Fruit fly (Drosophila melanogaster) whole organism, embryonic: ENCODE results near the gene Syt12.

Source experiments
- B-H2 ChIP-seq: fragments of 200-800 bp; sonication (Bioruptor generic); optimal IDR thresholded peaks from 2 replicates; lab custom pipeline; 2018; ENCODE audit warnings: missing biosample characterization, mild to moderate bottlenecking, missing genetic modification characterization
- CG10147 ChIP-seq: fragments of 200-800 bp; sonication (Bioruptor generic); optimal IDR thresholded peaks from 2 replicates; lab custom pipeline; 2019; ENCODE audit warnings: missing biosample characterization, mild to moderate bottlenecking, missing genetic modification characterization, moderate library complexity
- CG11456 ChIP-seq: fragments of 200-800 bp; sonication (Bioruptor generic); IDR thresholded peaks from 3 replicates; pipeline ENCODE4 v1.3.6; 2022; ENCODE audit warnings: missing biosample characterization, missing genetic modification characterization
- CG12071 ChIP-seq: fragments of 200-800 bp; sonication (Bioruptor generic); optimal IDR thresholded peaks from 3 replicates; lab custom pipeline; 2018; ENCODE audit warnings: missing biosample characterization, mild to moderate bottlenecking, missing genetic modification characterization
- CG14014 ChIP-seq: fragments of 200-800 bp; sonication (Bioruptor generic); IDR thresholded peaks from 2 replicates; pipeline ENCODE4 v1.3.6; 2022; ENCODE audit warnings: missing biosample characterization, missing genetic modification characterization
- CG14050 ChIP-seq: fragments of 200-800 bp; sonication (Bioruptor generic); IDR thresholded peaks from 3 replicates; pipeline ENCODE4 v1.3.6; 2022; ENCODE audit warnings: missing biosample characterization, missing genetic modification characterization
- CG14441 ChIP-seq: fragments of 200-800 bp; sonication (Bioruptor generic); IDR thresholded peaks from 2 replicates; pipeline ENCODE4 v1.3.6; 2022; ENCODE audit warnings: missing biosample characterization, missing genetic modification characterization
- CG14965 ChIP-seq: fragments of 200-800 bp; sonication (Bioruptor generic); optimal IDR thresholded peaks from 2 replicates; lab custom pipeline; 2016; ENCODE audit warnings: missing biosample characterization, missing genetic modification characterization, borderline replicate concordance
- CG15269 ChIP-seq: fragments of 200-800 bp; sonication (Bioruptor generic); optimal IDR thresholded peaks from 2 replicates; lab custom pipeline; 2018; ENCODE audit warnings: missing biosample characterization, mild to moderate bottlenecking, missing genetic modification characterization, moderate library complexity
- CG1529 ChIP-seq: fragments of 200-800 bp; sonication (Bioruptor generic); optimal IDR thresholded peaks from 3 replicates; lab custom pipeline; 2018; ENCODE audit warnings: missing biosample characterization, missing genetic modification characterization
- CG17568 ChIP-seq: fragments of 200-800 bp; sonication (Bioruptor generic); optimal IDR thresholded peaks from 2 replicates; lab custom pipeline; 2018; ENCODE audit warnings: missing biosample characterization, mild to moderate bottlenecking, missing genetic modification characterization, moderate library complexity
- CG18599 ChIP-seq: fragments of 200-800 bp; sonication (Bioruptor generic); optimal IDR thresholded peaks from 3 replicates; lab custom pipeline; 2017; ENCODE audit warnings: missing biosample characterization, missing genetic modification characterization, mild to moderate bottlenecking, moderate library complexity, missing genetic modification reagents
- CG2678 ChIP-seq: fragments of 200-800 bp; sonication (Bioruptor generic); optimal IDR thresholded peaks from 3 replicates; lab custom pipeline; 2019; ENCODE audit warnings: missing biosample characterization, mild to moderate bottlenecking, missing genetic modification characterization, moderate library complexity
- CG31224 ChIP-seq: fragments of 200-800 bp; sonication (Bioruptor generic); IDR thresholded peaks from 2 replicates; pipeline ENCODE4 v1.3.6; 2022; ENCODE audit warnings: missing biosample characterization, missing genetic modification characterization
- CG31441 ChIP-seq: fragments of 200-800 bp; sonication (Bioruptor generic); IDR thresholded peaks from 2 replicates; pipeline ENCODE4 v1.3.6; 2022; ENCODE audit warnings: missing biosample characterization, missing genetic modification characterization
- CG3163 ChIP-seq: fragments of 200-800 bp; sonication (Bioruptor generic); optimal IDR thresholded peaks from 3 replicates; lab custom pipeline; 2016; ENCODE audit warnings: missing biosample characterization, missing genetic modification characterization
- CG6272 ChIP-seq: fragments of 200-800 bp; sonication (Bioruptor generic); IDR thresholded peaks from 2 replicates; pipeline ENCODE4 v1.3.6; 2022; ENCODE audit warnings: missing biosample characterization, missing genetic modification characterization
- CG6854 ChIP-seq: fragments of 200-800 bp; sonication (Bioruptor generic); optimal IDR thresholded peaks from 3 replicates; lab custom pipeline; 2017; ENCODE audit warnings: missing biosample characterization, mild to moderate bottlenecking, missing genetic modification characterization
- CG8290 ChIP-seq, 3 experiments: fragments of 200-800 bp; sonication (Bioruptor generic); optimal IDR thresholded peaks; 2 replicates each; lab custom pipeline; 2016 to 2019; ENCODE audit warnings: missing biosample characterization in 3 of 3, missing genetic modification characterization in 3 of 3, mild to moderate bottlenecking in 2 of 3, moderate library complexity in 1 of 3
- CG8478 ChIP-seq: fragments of >200 bp; optimal IDR thresholded peaks from 2 replicates; lab custom pipeline; 2018
- Dbx ChIP-seq: fragments of 200-800 bp; sonication (Bioruptor generic); IDR thresholded peaks from 3 replicates; pipeline ENCODE4 v1.3.6; 2022; ENCODE audit warnings: missing biosample characterization, missing genetic modification characterization
- Dip2 ChIP-seq: fragments of 200-800 bp; sonication (Bioruptor generic); IDR thresholded peaks from 2 replicates; pipeline ENCODE4 v1.3.6; 2022; ENCODE audit warnings: missing biosample characterization, missing genetic modification characterization
- ERR ChIP-seq: fragments of 200-800 bp; sonication (Bioruptor generic); optimal IDR thresholded peaks from 2 replicates; lab custom pipeline; 2016; ENCODE audit warnings: missing biosample characterization, missing genetic modification characterization
- Eip74EF ChIP-seq, 2 experiments: fragments of 200-800 bp in 1 of 2; fragments of >200 bp in 1 of 2; sonication (Bioruptor generic) in 1 of 2; optimal IDR thresholded peaks; 2 replicates each; lab custom pipeline; 2017 to 2019; ENCODE audit warnings: missing biosample characterization in 2 of 2, missing genetic modification characterization in 2 of 2, mild to moderate bottlenecking in 1 of 2, moderate library complexity in 1 of 2
- HHEX ChIP-seq: fragments of 200-800 bp; sonication (Bioruptor generic); optimal IDR thresholded peaks from 3 replicates; lab custom pipeline; 2017; ENCODE audit warnings: missing biosample characterization, mild to moderate bottlenecking, missing genetic modification characterization, missing genetic modification reagents
- Mrtf ChIP-seq: fragments of 200-800 bp; sonication (Bioruptor generic); IDR thresholded peaks from 3 replicates; pipeline ENCODE4 v1.3.6; 2022; ENCODE audit warnings: missing biosample characterization, missing genetic modification characterization
- Spps ChIP-seq: fragments of 200-800 bp; sonication (Bioruptor generic); optimal IDR thresholded peaks from 2 replicates; lab custom pipeline; 2018; ENCODE audit warnings: missing biosample characterization, mild to moderate bottlenecking, missing genetic modification characterization
- amos ChIP-seq: fragments of 200-800 bp; sonication (Bioruptor generic); IDR thresholded peaks from 2 replicates; pipeline ENCODE4 v1.3.6; 2022; ENCODE audit warnings: missing biosample characterization, missing genetic modification characterization; ENCODE audit not compliant: partially characterized antibody
- ato ChIP-seq: fragments of 200-800 bp; sonication (Bioruptor generic); IDR thresholded peaks from 2 replicates; pipeline ENCODE4 v1.3.6; 2022; ENCODE audit warnings: missing biosample characterization, missing genetic modification characterization; ENCODE audit not compliant: partially characterized antibody
- bbx ChIP-seq: fragments of 200-800 bp; sonication (Bioruptor generic); IDR thresholded peaks from 2 replicates; pipeline ENCODE4 v1.3.6; 2022; ENCODE audit warnings: missing biosample characterization, missing genetic modification characterization; ENCODE audit not compliant: partially characterized antibody
- cwo ChIP-seq: fragments of 200-800 bp; sonication (Bioruptor generic); optimal IDR thresholded peaks from 3 replicates; lab custom pipeline; 2017; ENCODE audit warnings: missing biosample characterization, missing genetic modification characterization, mild to moderate bottlenecking, moderate library complexity, missing genetic modification reagents
- dmrt11E ChIP-seq: fragments of 200-800 bp; sonication (Bioruptor generic); optimal IDR thresholded peaks from 3 replicates; lab custom pipeline; 2018; ENCODE audit warnings: missing biosample characterization, mild to moderate bottlenecking, missing genetic modification characterization, moderate library complexity
- en ChIP-seq: fragments of 200-800 bp; sonication (Bioruptor generic); optimal IDR thresholded peaks from 2 replicates; lab custom pipeline; 2016; ENCODE audit warnings: missing biosample characterization, missing genetic modification characterization
- eyg ChIP-seq: fragments of 200-800 bp; sonication (Bioruptor generic); optimal IDR thresholded peaks from 3 replicates; lab custom pipeline; 2016; ENCODE audit warnings: missing biosample characterization, missing genetic modification characterization
- grau ChIP-seq: fragments of 200-800 bp; optimal IDR thresholded peaks from 3 replicates; lab custom pipeline; 2019; ENCODE audit warnings: missing biosample characterization, mild to moderate bottlenecking, missing genetic modification characterization, moderate library complexity
- grn ChIP-seq: fragments of 200-800 bp; sonication (Bioruptor generic); optimal IDR thresholded peaks from 3 replicates; lab custom pipeline; 2017; ENCODE audit warnings: missing biosample characterization, missing genetic modification characterization
- gro ChIP-seq: fragments of 200-800 bp; sonication (Bioruptor generic); optimal IDR thresholded peaks from 2 replicates; lab custom pipeline; 2016; ENCODE audit warnings: missing biosample characterization, missing genetic modification characterization
- ham ChIP-seq: fragments of 200-800 bp; sonication (Bioruptor generic); IDR thresholded peaks from 2 replicates; pipeline ENCODE4 v1.3.6; 2022; ENCODE audit warnings: missing biosample characterization, missing genetic modification characterization
- ind ChIP-seq: fragments of 200-800 bp; sonication (Bioruptor generic); optimal IDR thresholded peaks from 3 replicates; lab custom pipeline; 2016; ENCODE audit warnings: missing biosample characterization, missing genetic modification characterization
- jigr1 ChIP-seq: fragments of 200-800 bp; sonication (Bioruptor generic); IDR thresholded peaks from 3 replicates; pipeline ENCODE4 v1.3.6; 2022; ENCODE audit warnings: missing biosample characterization, missing genetic modification characterization
- lbe ChIP-seq: fragments of 200-800 bp; sonication (Bioruptor generic); optimal IDR thresholded peaks from 2 replicates; lab custom pipeline; 2016; ENCODE audit warnings: missing biosample characterization, mild to moderate bottlenecking, missing genetic modification characterization
- mld ChIP-seq: fragments of 200-800 bp; sonication (Bioruptor generic); IDR thresholded peaks from 3 replicates; pipeline ENCODE4 v1.3.6; 2022; ENCODE audit warnings: missing biosample characterization, missing genetic modification characterization; ENCODE audit not compliant: partially characterized antibody
- row ChIP-seq: fragments of 200-800 bp; sonication (Bioruptor generic); IDR thresholded peaks from 3 replicates; pipeline ENCODE4 v1.3.6; 2022; ENCODE audit warnings: missing biosample characterization, missing genetic modification characterization
- scrt ChIP-seq: fragments of 200-800 bp; sonication (Bioruptor generic); optimal IDR thresholded peaks from 2 replicates; lab custom pipeline; 2018; ENCODE audit warnings: missing biosample characterization, mild to moderate bottlenecking, missing genetic modification characterization, moderate library complexity
- sima ChIP-seq: fragments of 200-800 bp; sonication (Bioruptor generic); optimal IDR thresholded peaks from 2 replicates; lab custom pipeline; 2016; ENCODE audit warnings: missing biosample characterization, missing genetic modification characterization
- twi ChIP-seq: fragments of 200-800 bp; optimal IDR thresholded peaks from 2 replicates; lab custom pipeline; 2019; ENCODE audit warnings: missing biosample characterization, mild to moderate bottlenecking, missing genetic modification characterization, moderate library complexity
- wdn ChIP-seq: fragments of 200-800 bp; sonication (Bioruptor generic); IDR thresholded peaks from 2 replicates; pipeline ENCODE4 v1.3.6; 2022; ENCODE audit warnings: missing biosample characterization, missing genetic modification characterization
- wek ChIP-seq: fragments of 200-800 bp; sonication (Bioruptor generic); optimal IDR thresholded peaks from 3 replicates; lab custom pipeline; 2018; ENCODE audit warnings: missing biosample characterization, mild to moderate bottlenecking, missing genetic modification characterization, moderate library complexity

Gene Syt12

dm6 chrX:13391174-13392040 lies 32.4 kb downstream of the Syt12 start (continued):
- no peak for TF ChIP-seq Eip74EF (GFP tag; optimal IDR thresholded peaks at IDR 0.05; lab: Kevin White, UChicago)
- TF ChIP-seq scrt (GFP tag; lab: Kevin White, UChicago): peak; percentile 56
- peak; percentile 61 for TF ChIP-seq CG18599 (GFP tag; lab: Kevin White, UChicago)
- no peak for TF ChIP-seq ato (GFP tag; lab: Robert Waterston, UW)
- peak; percentile 51 for TF ChIP-seq ind
- TF ChIP-seq CG12071: peak; percentile 0
- TF ChIP-seq amos (GFP tag; lab: Robert Waterston, UW): no peak
- TF ChIP-seq HHEX (GFP tag; lab: Kevin White, UChicago): peak; percentile 61
- no peak for TF ChIP-seq B-H2 (GFP tag; lab: Kevin White, UChicago)
- no peak for TF ChIP-seq CG6854
- peak; percentile 60; the same call in 1 of the 2 replicates for TF ChIP-seq CG31224 (GFP tag; lab: Robert Waterston, UW)
- no peak for TF ChIP-seq mld (GFP tag; lab: Robert Waterston, UW)
- 0 out of 2 replicates have a peak, but pooled peaks have one; percentile 42 for TF ChIP-seq ham
- no peak for TF ChIP-seq CG31441 (GFP tag; lab: Robert Waterston, UW)
- no peak for TF ChIP-seq wdn (GFP tag; lab: Robert Waterston, UW)
- TF ChIP-seq CG11456 (GFP tag; lab: Robert Waterston, UW): 0 out of 3 replicates have a peak, but pooled peaks have one; percentile 33
- TF ChIP-seq CG6272 (GFP tag; lab: Robert Waterston, UW): peak; percentile 8; the same call in 1 of the 2 replicates
- no peak for TF ChIP-seq Dip2 (GFP tag; lab: Robert Waterston, UW)
- peak; percentile 59 for TF ChIP-seq CG15269 (tag; lab: Kevin White, UChicago)
- peak; percentile 40 for TF ChIP-seq ERR (GFP tag; lab: Kevin White, UChicago)
- TF ChIP-seq row (GFP tag; lab: Robert Waterston, UW): peak; percentile 50; the same call in 1 of the 3 replicates
- no peak for TF ChIP-seq wek (GFP tag; lab: Kevin White, UChicago)
- TF ChIP-seq CG2678 (tag; lab: Kevin White, UChicago): peak; percentile 77
- no peak for TF ChIP-seq bbx
- peak; percentile 39 for TF ChIP-seq CG3163
- TF ChIP-seq CG10147 (GFP tag; lab: Kevin White, UChicago): peak; percentile 75
- no peak for TF ChIP-seq Spps
- TF ChIP-seq CG14050: no peak; the same call in 2 of the 3 replicates
- no peak for TF ChIP-seq CG14441
- TF ChIP-seq Dbx (GFP tag; lab: Robert Waterston, UW): peak; percentile 79
- TF ChIP-seq jigr1 (GFP tag; lab: Robert Waterston, UW): no peak
- no peak for TF ChIP-seq grn
- TF ChIP-seq CG8478 (lab: Kevin White, UChicago): no peak
- TF ChIP-seq CG1529 (GFP tag; lab: Kevin White, UChicago): no peak
- TF ChIP-seq CG14014 (GFP tag; lab: Robert Waterston, UW): peak; percentile 59; the same call in 1 of the 2 replicates
- TF ChIP-seq Mrtf (GFP tag; lab: Robert Waterston, UW): 0 out of 3 replicates have a peak, but pooled peaks have one; percentile 12
- TF ChIP-seq dmrt11E: no peak
- TF ChIP-seq lbe: no peak
- TF ChIP-seq CG8290 (GFP tag; optimal IDR thresholded peaks at IDR 0.05; lab: Kevin White, UChicago): no peak
- peak in 1 of 2 experiments; percentile 55 for TF ChIP-seq CG8290 (tag; optimal IDR thresholded peaks at IDR 0.05; lab: Kevin White, UChicago)
- TF ChIP-seq en (GFP tag; lab: Kevin White, UChicago): peak; percentile 5
- TF ChIP-seq grau: peak; percentile 65
- TF ChIP-seq gro: peak; percentile 71
- TF ChIP-seq eyg: peak; percentile 12
- TF ChIP-seq twi (tag; lab: Kevin White, UChicago): no peak
- TF ChIP-seq cwo: peak; percentile 61
- no peak for TF ChIP-seq CG17568
- TF ChIP-seq sima (GFP tag; lab: Kevin White, UChicago): no peak
- no peak for TF ChIP-seq CG14965 (GFP tag; lab: Kevin White, UChicago)
